Worm (Caenorhabditis elegans): ENCODE measurements around the gene C39E9.7.

The C39E9.7 gene

DNA sequence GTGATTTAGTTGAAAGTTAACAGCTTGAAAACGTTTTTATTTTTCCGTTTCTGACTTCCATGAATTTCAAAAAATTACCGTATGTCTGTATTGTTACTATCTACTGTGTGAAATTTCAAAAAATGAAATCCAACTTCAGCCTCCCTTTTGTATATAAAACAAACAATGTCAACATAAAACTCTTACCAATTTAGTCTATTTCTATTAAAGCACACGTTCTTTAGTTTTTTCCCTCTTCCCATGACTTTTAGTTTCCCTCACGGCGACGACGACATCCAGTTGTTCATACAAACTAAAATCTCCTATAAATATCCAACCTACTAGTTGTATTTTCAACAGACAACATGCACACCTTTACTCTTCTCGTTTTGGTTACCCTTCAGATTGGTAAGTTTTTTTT, 17.2 kb downstream of the C39E9.7 start, which contains the start of gene scl-3:
Gene scl-3 (plus strand): TSS at position 301 of the 400 bp plus-strand sequence.
- peak; percentile 20 for TF ChIP-seq aha-1 (tag)
- TF ChIP-seq lin-1 (GFP tag; IDR thresholded peaks at IDR 0.05) = no peak
- TF ChIP-seq hlh-30 (tag; optimal IDR thresholded peaks at IDR 0.05; ENCODE audit: insufficient read depth) = no peak
- TF ChIP-seq unc-39 (tag; optimal IDR thresholded peaks at IDR 0.05) = no peak

DNA sequence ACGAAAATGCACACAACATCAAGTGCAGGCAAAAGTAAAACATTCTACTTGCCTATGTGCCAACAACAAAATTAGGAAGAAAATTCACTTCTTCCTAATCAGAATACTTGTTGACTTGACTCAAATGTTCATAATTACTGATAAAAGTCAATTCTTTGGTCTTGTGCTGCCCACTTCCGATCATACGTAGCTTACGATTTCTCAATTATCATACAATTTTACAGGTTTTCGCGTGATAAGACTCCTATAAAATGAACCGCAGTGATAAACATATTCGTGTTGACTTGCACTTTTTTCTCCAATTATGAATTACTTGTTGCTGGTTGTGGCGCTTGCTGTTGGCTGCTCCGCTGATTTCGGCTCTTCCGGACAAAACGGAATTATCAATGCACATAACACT, 19.1 kb downstream of the C39E9.7 start, which contains the start of gene scl-2:
Gene scl-2 (plus strand): TSS at position 293 of the 400 bp plus-strand sequence.
- no peak for TF ChIP-seq zfp-3 (GFP tag; conservative IDR thresholded peaks at IDR 0.05)
- TF ChIP-seq nhr-6 (tag; optimal IDR thresholded peaks at IDR 0.05) = peak; percentile 74
- peak; percentile 63 for TF ChIP-seq aha-1 (tag)
- peak; percentile 70 for TF ChIP-seq hlh-30 (tag; optimal IDR thresholded peaks at IDR 0.05; ENCODE audit: insufficient read depth)
- peak; percentile 88 for TF ChIP-seq dve-1 (tag; optimal IDR thresholded peaks at IDR 0.05; ENCODE audit: insufficient read depth)
- TF ChIP-seq mes-2 (tag; optimal IDR thresholded peaks at IDR 0.05; ENCODE audit: poor library complexity, severe bottlenecking) = peak; percentile 20
- TF ChIP-seq nhr-28 (tag; optimal IDR thresholded peaks at IDR 0.05) = peak; percentile 95
- TF ChIP-seq daf-16 (GFP tag; optimal IDR thresholded peaks at IDR 0.05) = no peak
- TF ChIP-seq daf-16 (tag; optimal IDR thresholded peaks at IDR 0.05) = peak; percentile 99
- TF ChIP-seq skn-1 (tag; optimal IDR thresholded peaks at IDR 0.05) = no peak
- peak; percentile 95 for TF ChIP-seq nhr-77 (tag; optimal IDR thresholded peaks at IDR 0.05)
- TF ChIP-seq hlh-11 (tag; optimal IDR thresholded peaks at IDR 0.05) = peak; percentile 87
- peak; percentile 99 for TF ChIP-seq pqm-1 (tag; optimal IDR thresholded peaks at IDR 0.05)
- TF ChIP-seq dpl-1 (GFP tag; optimal IDR thresholded peaks at IDR 0.05) = no peak
- TF ChIP-seq php-3 (GFP tag; IDR thresholded peaks at IDR 0.05) = peak; percentile 87
- TF ChIP-seq dmd-6 (GFP tag; IDR thresholded peaks at IDR 0.05) = peak; percentile 92
- peak; percentile 75; the same call in 1 of the 2 replicates for TF ChIP-seq lin-1 (GFP tag; IDR thresholded peaks at IDR 0.05)
- peak; percentile 50 for TF ChIP-seq ama-1 (optimal IDR thresholded peaks at IDR 0.05)
- TF ChIP-seq ztf-7 (tag; optimal IDR thresholded peaks at IDR 0.05) = no peak

DNA sequence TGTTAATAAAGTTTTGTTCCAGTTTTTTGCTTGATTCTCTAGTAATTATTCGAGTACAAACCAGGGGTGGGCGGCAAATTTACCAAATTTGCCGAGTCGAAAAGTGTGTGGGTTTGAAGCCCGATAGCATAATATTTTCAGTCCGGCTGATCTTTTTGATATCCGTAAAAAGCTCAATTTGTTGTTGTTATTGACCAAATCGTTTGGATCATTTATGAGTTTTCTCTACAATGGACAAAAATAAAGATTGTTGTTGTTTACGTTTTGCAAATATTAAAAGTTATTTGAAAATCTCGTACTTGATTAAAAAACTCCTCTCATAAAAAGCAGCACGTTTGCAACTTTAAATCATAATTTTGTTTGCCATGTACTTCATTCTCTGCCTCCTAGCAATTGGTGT, 20.5 kb downstream of the C39E9.7 start, which contains the start of gene scl-1:
Gene scl-1 (plus strand): TSS at position 301 of the 400 bp plus-strand sequence.
- no peak for TF ChIP-seq ztf-7 (tag; optimal IDR thresholded peaks at IDR 0.05)
- TF ChIP-seq ceh-28 (tag; optimal IDR thresholded peaks at IDR 0.05) = no peak
- no peak for TF ChIP-seq ztf-11 (tag; optimal IDR thresholded peaks at IDR 0.05)
- TF ChIP-seq tra-1 (GFP tag; IDR thresholded peaks at IDR 0.05) = no peak
- no peak for TF ChIP-seq F44E2.7 (GFP tag; IDR thresholded peaks at IDR 0.05)
- TF ChIP-seq zfp-3 (GFP tag; conservative IDR thresholded peaks at IDR 0.05) = no peak

DNA sequence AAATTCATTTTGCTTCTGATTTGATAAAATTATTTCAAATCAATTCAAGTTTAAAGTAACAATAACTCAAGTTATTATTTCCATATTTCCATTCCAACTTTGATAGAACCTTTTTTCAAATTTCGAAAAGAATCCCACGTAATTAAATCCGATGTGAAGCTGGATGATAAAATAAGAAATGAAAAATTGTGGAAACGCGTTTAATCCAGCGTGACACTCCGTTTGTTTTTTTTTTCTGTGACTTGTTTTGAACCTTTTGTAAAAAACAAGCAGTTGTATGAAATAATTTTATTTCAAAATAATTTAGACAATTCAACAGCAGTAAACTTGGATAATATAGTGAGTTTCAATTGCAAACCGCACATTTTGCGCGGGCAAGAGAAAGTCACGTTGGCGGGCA, 24.0 kb downstream of the C39E9.7 start, which contains the start of gene F49E11.7:
Gene F49E11.7 (plus strand): TSS at position 301 of the 400 bp plus-strand sequence.
- no peak for TF ChIP-seq zip-2 (tag; optimal IDR thresholded peaks at IDR 0.05)
- no peak for TF ChIP-seq lir-3 (tag; optimal IDR thresholded peaks at IDR 0.05)
- TF ChIP-seq nhr-48 (tag; optimal IDR thresholded peaks at IDR 0.05) = no peak
- TF ChIP-seq gei-8 (GFP tag; optimal IDR thresholded peaks at IDR 0.05) = no peak
- no peak for TF ChIP-seq rbr-2 (tag; optimal IDR thresholded peaks at IDR 0.05)
- TF ChIP-seq spr-1 (tag; optimal IDR thresholded peaks at IDR 0.05) = no peak
- no peak for TF ChIP-seq dpl-1 (GFP tag; optimal IDR thresholded peaks at IDR 0.05)
- TF ChIP-seq zip-11 (GFP tag; IDR thresholded peaks at IDR 0.05) = no peak
- TF ChIP-seq ctbp-1 (GFP tag; IDR thresholded peaks at IDR 0.05) = no peak

DNA sequence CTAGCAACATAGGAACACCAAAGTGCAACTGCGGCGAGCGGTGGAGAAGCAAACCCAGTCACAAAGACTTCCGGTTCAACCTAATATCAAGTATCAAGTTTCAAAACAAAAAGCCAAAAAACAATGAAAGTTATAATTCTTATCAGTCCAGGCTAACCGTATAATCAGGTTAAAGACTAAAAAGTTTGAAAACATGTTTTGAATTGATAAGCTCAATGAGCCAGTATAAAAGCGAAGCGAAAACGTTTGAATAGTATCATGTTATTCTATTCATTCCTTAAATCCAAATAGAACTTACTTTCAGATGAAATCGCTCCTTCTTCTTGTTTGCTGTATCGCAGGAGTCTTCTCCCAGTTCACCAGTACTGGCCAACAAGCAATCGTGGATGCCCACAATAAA, 25.4 kb downstream of the C39E9.7 start, which contains the start of gene scl-11:
Gene scl-11 (plus strand): TSS at position 301 of the 400 bp plus-strand sequence.
- TF ChIP-seq nhr-237 (tag; optimal IDR thresholded peaks at IDR 0.05) = no peak
- TF ChIP-seq dpl-1 (GFP tag; optimal IDR thresholded peaks at IDR 0.05) = no peak
- TF ChIP-seq ama-1 (optimal IDR thresholded peaks at IDR 0.05) = no peak
- TF ChIP-seq snpc-1.2 (GFP tag; IDR thresholded peaks at IDR 0.05) = no peak
- no peak for TF ChIP-seq nhr-77 (tag; optimal IDR thresholded peaks at IDR 0.05)
- TF ChIP-seq rbr-2 (tag; optimal IDR thresholded peaks at IDR 0.05) = no peak
- no peak for TF ChIP-seq sdz-12 (GFP tag; optimal IDR thresholded peaks at IDR 0.05)
- TF ChIP-seq hlh-30 (tag; optimal IDR thresholded peaks at IDR 0.05; ENCODE audit: insufficient read depth) = no peak

Data from whole organism, L4 larva.